Worm (Caenorhabditis elegans): ENCODE measurements around the gene srx-13.

The srx-13 gene

ce11 chrIV:1118566-1118965 lies at the start of gene srx-13:
Gene srx-13 (minus strand): TSS chrIV:1118666.
- TF ChIP-seq nhr-21 (tag; optimal IDR thresholded peaks at IDR 0.05) (no peak), sma-3 (GFP tag; optimal IDR thresholded peaks at IDR 0.05) (no peak), lin-11 (tag; optimal IDR thresholded peaks at IDR 0.05) (no peak), F13H6.1 (tag; optimal IDR thresholded peaks at IDR 0.05) (no peak), ama-1 (optimal IDR thresholded peaks at IDR 0.05) (no peak), snpc-4 (tag; optimal IDR thresholded peaks at IDR 0.05) (no peak), nhr-10 (tag; optimal IDR thresholded peaks at IDR 0.05) (no peak), zag-1 (tag; optimal IDR thresholded peaks at IDR 0.05) (no peak), ZK546.5 (tag; optimal IDR thresholded peaks at IDR 0.05) (no peak), lsy-2 (tag; optimal IDR thresholded peaks at IDR 0.05) (no peak), unc-39 (tag; optimal IDR thresholded peaks at IDR 0.05) (no peak), aly-2 (tag; optimal IDR thresholded peaks at IDR 0.05) (no peak), unc-62 (GFP tag; optimal IDR thresholded peaks at IDR 0.05) (no peak), ztf-11 (tag; optimal IDR thresholded peaks at IDR 0.05) (no peak)

ce11 chrIV:1167352-1167751 lies 48.9 kb upstream of the srx-13 start:
- TF ChIP-seq mbf-1 (tag; optimal IDR thresholded peaks at IDR 0.05) = no peak
- TF ChIP-seq skn-1 (tag; optimal IDR thresholded peaks at IDR 0.05) = no peak
- TF ChIP-seq unc-62 (GFP tag; optimal IDR thresholded peaks at IDR 0.05) = no peak
- TF ChIP-seq ZK546.5 (tag; optimal IDR thresholded peaks at IDR 0.05) = no peak
- TF ChIP-seq sma-3 (GFP tag; optimal IDR thresholded peaks at IDR 0.05) = no peak
- no peak for TF ChIP-seq dmd-4 (tag; optimal IDR thresholded peaks at IDR 0.05)
- TF ChIP-seq mab-5 (tag; optimal IDR thresholded peaks at IDR 0.05) = no peak
- no peak for TF ChIP-seq lin-39 (tag; optimal IDR thresholded peaks at IDR 0.05)
- no peak for TF ChIP-seq nhr-237 (tag; optimal IDR thresholded peaks at IDR 0.05)
- no peak for TF ChIP-seq sem-4 (tag; optimal IDR thresholded peaks at IDR 0.05)

- no peak for TF ChIP-seq ama-1 (optimal IDR thresholded peaks at IDR 0.05)
- no peak for TF ChIP-seq mab-5 (tag; optimal IDR thresholded peaks at IDR 0.05)
- TF ChIP-seq nhr-237 (tag; optimal IDR thresholded peaks at IDR 0.05) = no peak
- no peak for TF ChIP-seq elt-3 (tag; optimal IDR thresholded peaks at IDR 0.05)
- TF ChIP-seq alr-1 (tag; optimal IDR thresholded peaks at IDR 0.05) = no peak
- TF ChIP-seq unc-39 (tag; optimal IDR thresholded peaks at IDR 0.05) = no peak
- TF ChIP-seq nhr-12 (tag; optimal IDR thresholded peaks at IDR 0.05) = no peak
- no peak for TF ChIP-seq unc-55 (GFP tag; optimal IDR thresholded peaks at IDR 0.05)
- no peak for TF ChIP-seq ceh-82 (tag; optimal IDR thresholded peaks at IDR 0.05)
Observed at ce11 chrIV:1163126-1163525, 44.7 kb upstream of the srx-13 start, which contains the start of gene C50A2.7. Gene C50A2.7 (plus strand): TSS chrIV:1163426.

DNA sequence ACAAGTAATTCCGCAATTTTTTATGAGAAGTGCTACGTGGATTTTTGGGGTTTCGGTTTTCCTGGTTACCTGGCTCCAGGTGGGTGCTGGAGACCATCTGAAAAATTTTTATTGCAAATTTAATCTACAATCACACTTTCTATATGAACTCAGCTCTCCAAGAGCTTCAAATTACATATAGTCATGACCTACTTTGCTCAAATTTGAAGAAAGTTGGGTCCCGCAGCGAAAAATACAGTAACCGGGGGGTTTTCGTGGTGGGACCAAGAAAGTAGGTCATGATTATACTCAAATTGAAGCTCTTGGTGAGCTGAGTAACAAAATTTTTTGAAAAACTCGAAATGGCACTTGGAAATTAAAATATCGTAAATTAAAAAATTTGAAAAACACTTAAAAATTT lies 41.9 kb upstream of the srx-13 start, which contains the start of gene ets-8:
Gene ets-8, minus strand, starts transcription at position 101 of the 400 bp plus-strand sequence.
- TF ChIP-seq C34F6.9 (tag; optimal IDR thresholded peaks at IDR 0.05) (no peak), unc-39 (tag; optimal IDR thresholded peaks at IDR 0.05) (no peak)

DNA sequence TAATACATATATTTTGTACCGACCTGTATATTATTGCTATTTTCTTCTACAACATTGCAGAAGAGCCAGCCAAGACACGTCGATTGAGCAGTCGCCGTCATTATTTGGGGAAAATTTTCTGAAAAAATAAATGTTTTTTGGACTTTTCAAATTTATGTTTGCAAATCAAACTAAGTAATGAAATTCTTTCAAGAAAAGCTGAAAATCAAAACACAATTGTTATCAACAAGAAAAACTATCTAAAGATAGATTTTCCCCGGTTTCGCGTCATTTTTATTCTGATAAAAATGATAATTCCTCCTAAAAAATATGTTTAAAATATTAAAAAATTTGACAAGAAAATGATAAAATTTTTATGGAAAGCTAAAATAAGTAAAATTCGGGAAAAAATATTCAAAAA lies 39.5 kb upstream of the srx-13 start, which contains the start of gene C50A2.3:
Gene C50A2.3, minus strand, starts transcription at position 101 of the 400 bp plus-strand sequence.
- TF ChIP-seq nhr-6 (tag; optimal IDR thresholded peaks at IDR 0.05) = no peak
- no peak for TF ChIP-seq ztf-11 (tag; optimal IDR thresholded peaks at IDR 0.05)
- TF ChIP-seq egl-27 (tag; optimal IDR thresholded peaks at IDR 0.05) = no peak
- TF ChIP-seq zag-1 (tag; optimal IDR thresholded peaks at IDR 0.05) = no peak
- no peak for TF ChIP-seq lin-11 (tag; optimal IDR thresholded peaks at IDR 0.05)
- no peak for TF ChIP-seq nhr-21 (tag; optimal IDR thresholded peaks at IDR 0.05)
- no peak for TF ChIP-seq ZK546.5 (tag; optimal IDR thresholded peaks at IDR 0.05)
- no peak for TF ChIP-seq C34F6.9 (tag; optimal IDR thresholded peaks at IDR 0.05)
- no peak for TF ChIP-seq crh-2 (tag; optimal IDR thresholded peaks at IDR 0.05)
- no peak for TF ChIP-seq nhr-12 (tag; optimal IDR thresholded peaks at IDR 0.05)
- TF ChIP-seq unc-55 (GFP tag; optimal IDR thresholded peaks at IDR 0.05) = no peak
- TF ChIP-seq blmp-1 (tag; optimal IDR thresholded peaks at IDR 0.05; ENCODE audit: insufficient read depth) = no peak
- no peak for TF ChIP-seq sma-3 (GFP tag; optimal IDR thresholded peaks at IDR 0.05)
- TF ChIP-seq alr-1 (tag; optimal IDR thresholded peaks at IDR 0.05) = no peak
- no peak for TF ChIP-seq F13H6.1 (tag; optimal IDR thresholded peaks at IDR 0.05)
- no peak for TF ChIP-seq elt-1 (tag; optimal IDR thresholded peaks at IDR 0.05)
- no peak for TF ChIP-seq nhr-25 (tag; optimal IDR thresholded peaks at IDR 0.05)
- TF ChIP-seq aly-2 (tag; optimal IDR thresholded peaks at IDR 0.05) = no peak

DNA sequence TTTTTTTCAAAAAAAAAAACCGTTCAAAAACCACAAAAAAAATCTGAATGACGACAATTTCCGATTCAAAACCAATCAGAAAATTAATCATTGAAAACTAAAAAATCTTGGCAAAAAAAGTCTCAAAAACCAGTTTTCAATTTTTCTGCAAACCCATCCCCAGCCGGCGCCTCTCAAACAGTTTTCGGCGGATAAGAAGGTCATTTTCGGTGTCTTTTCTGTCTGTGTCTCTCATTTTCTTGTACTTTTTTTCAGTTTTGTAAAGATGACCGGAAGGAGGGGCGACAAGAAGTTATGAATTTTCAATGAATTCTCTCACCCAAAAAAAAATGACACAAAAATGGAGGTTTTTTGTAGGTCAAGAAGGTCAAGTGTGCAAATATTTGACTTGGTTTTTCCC lies 36.7 kb upstream of the srx-13 start:
- TF ChIP-seq nhr-25 (tag; optimal IDR thresholded peaks at IDR 0.05) (peak; percentile 38), elt-1 (tag; optimal IDR thresholded peaks at IDR 0.05) (no peak)

Data from whole organism, L2 larva.